Worm (Caenorhabditis elegans) whole organism, L1 larva: ENCODE results near the gene vha-19.
A peak's percentile ranks its signal among the peaks of the same experiment; 100 is the strongest.

ENCODE experiments used
- C04F5.9 ChIP-seq: sonication (generic microtip); optimal IDR thresholded peaks from 2 replicates; lab custom pipeline; 2016; ENCODE audit warnings: missing genetic modification characterization, missing compliant biosample characterization
- F16B12.6 ChIP-seq: fragments of 150-350 bp; optimal IDR thresholded peaks from 2 replicates; lab custom pipeline; 2014; ENCODE audit warnings: missing biosample characterization, missing genetic modification characterization
- aly-2 ChIP-seq: fragments of 150-350 bp; optimal IDR thresholded peaks from 2 replicates; lab custom pipeline; 2014; ENCODE audit warnings: missing biosample characterization, missing genetic modification characterization
- ceh-63 ChIP-seq: fragments of 200-800 bp; sonication (Bioruptor generic); optimal IDR thresholded peaks from 2 replicates; lab custom pipeline; 2018; ENCODE audit warnings: mild to moderate bottlenecking, missing genetic modification characterization, missing compliant biosample characterization
- ceh-8 ChIP-seq: fragments of 200-800 bp; sonication (Bioruptor generic); optimal IDR thresholded peaks from 2 replicates; lab custom pipeline; 2018; ENCODE audit warnings: mild to moderate bottlenecking, missing genetic modification characterization, moderate library complexity, missing compliant biosample characterization
- ceh-82 ChIP-seq, 3 experiments: fragments of 150-350 bp in 1 of 3; sonication (generic microtip) in 2 of 3; optimal IDR thresholded peaks; 2 replicates each; lab custom pipeline; 2014 to 2017; ENCODE audit warnings: missing biosample characterization in 3 of 3, missing genetic modification characterization in 3 of 3
- ceh-88 ChIP-seq: fragments of 200-800 bp; sonication (Bioruptor generic); IDR thresholded peaks from 2 replicates; pipeline ENCODE4 v1.3.6; 2022; ENCODE audit warnings: missing genetic modification characterization, missing compliant biosample characterization
- dpl-1 ChIP-seq, 3 experiments: fragments of 150-350 bp in 2 of 3; sonication (generic microtip) in 1 of 3; optimal IDR thresholded peaks; 2 replicates each; lab custom pipeline; 2014 to 2017; ENCODE audit warnings: missing biosample characterization in 3 of 3, missing genetic modification characterization in 3 of 3, missing genetic modification reagents in 3 of 3
- dsc-1 ChIP-seq: sonication (generic microtip); optimal IDR thresholded peaks from 2 replicates; lab custom pipeline; 2016; ENCODE audit warnings: mild to moderate bottlenecking, missing genetic modification characterization, missing compliant biosample characterization
- efl-1 ChIP-seq, 4 experiments: fragments of 150-350 bp; optimal IDR thresholded peaks in 3 of 4; peaks in 1 of 4; 1 replicate in 1 of 4; 2 replicates in 3 of 4; lab custom pipeline; 2014; ENCODE audit warnings: missing biosample characterization in 2 of 4, missing genetic modification characterization in 2 of 4, missing genetic modification reagents in 2 of 4
- efl-3 ChIP-seq: fragments of 200-800 bp; sonication (Bioruptor generic); optimal IDR thresholded peaks from 2 replicates; lab custom pipeline; 2018; ENCODE audit warnings: mild to moderate bottlenecking, missing genetic modification characterization, missing compliant biosample characterization
- egl-27 ChIP-seq, 2 experiments: fragments of 150-350 bp in 1 of 2; sonication (generic microtip); optimal IDR thresholded peaks; 3 replicates each; lab custom pipeline; 2017 to 2018; ENCODE audit warnings: missing biosample characterization in 2 of 2, missing genetic modification characterization in 2 of 2, missing genetic modification reagents in 2 of 2
- elt-2 ChIP-seq: sonication (generic microtip); optimal IDR thresholded peaks from 2 replicates; lab custom pipeline; 2016; ENCODE audit warnings: missing genetic modification characterization, mild to moderate bottlenecking, inconsistent platforms, missing compliant biosample characterization, missing genetic modification reagents
- elt-3 ChIP-seq, 6 experiments: fragments of 150-350 bp in 1 of 6; sonication (generic microtip); optimal IDR thresholded peaks; 2 replicates each; lab custom pipeline; 2017 to 2018; ENCODE audit warnings: missing biosample characterization in 6 of 6, missing genetic modification characterization in 6 of 6, inconsistent platforms in 1 of 6
- fkh-10 ChIP-seq: sonication (generic microtip); optimal IDR thresholded peaks from 2 replicates; lab custom pipeline; 2017; ENCODE audit warnings: missing biosample characterization, missing genetic modification reagents, missing genetic modification characterization
- fkh-4 ChIP-seq: sonication (generic microtip); optimal IDR thresholded peaks from 2 replicates; lab custom pipeline; 2016; ENCODE audit warnings: missing compliant biosample characterization, missing genetic modification characterization, borderline replicate concordance
- hpl-2 ChIP-seq: fragments of 150-350 bp; optimal IDR thresholded peaks from 2 replicates; lab custom pipeline; 2014; ENCODE audit warnings: missing biosample characterization, missing genetic modification reagents, missing genetic modification characterization
- lin-13 ChIP-seq: fragments of 150-350 bp; optimal IDR thresholded peaks from 2 replicates; lab custom pipeline; 2014; ENCODE audit warnings: missing biosample characterization, missing genetic modification reagents, missing genetic modification characterization
- lsy-2 ChIP-seq, 2 experiments: fragments of 150-350 bp; optimal IDR thresholded peaks; 2 replicates each; lab custom pipeline; 2014; ENCODE audit warnings: missing biosample characterization in 2 of 2, missing genetic modification characterization in 2 of 2
- mdl-1 ChIP-seq, 2 experiments: fragments of 150-350 bp; optimal IDR thresholded peaks; 2 replicates each; lab custom pipeline; 2014 to 2017; ENCODE audit warnings: missing biosample characterization in 2 of 2, missing genetic modification characterization in 2 of 2, inconsistent platforms in 1 of 2
- mep-1 ChIP-seq: fragments of 150-350 bp; optimal IDR thresholded peaks from 2 replicates; lab custom pipeline; 2014; ENCODE audit warnings: missing biosample characterization, missing genetic modification characterization
- nhr-11 ChIP-seq: fragments of 150-350 bp; optimal IDR thresholded peaks from 2 replicates; lab custom pipeline; 2014; ENCODE audit warnings: missing biosample characterization, missing genetic modification characterization
- nhr-12 ChIP-seq: sonication (generic microtip); optimal IDR thresholded peaks from 2 replicates; lab custom pipeline; 2017; ENCODE audit warnings: missing biosample characterization, missing genetic modification characterization
- nhr-20 ChIP-seq: sonication (generic microtip); optimal IDR thresholded peaks from 2 replicates; lab custom pipeline; 2016; ENCODE audit warnings: mild to moderate bottlenecking, missing genetic modification characterization, missing compliant biosample characterization
- nhr-237 ChIP-seq: fragments of 150-350 bp; optimal IDR thresholded peaks from 2 replicates; lab custom pipeline; 2014; ENCODE audit warnings: missing biosample characterization, missing genetic modification characterization
- nhr-77 ChIP-seq: fragments of 150-350 bp; optimal IDR thresholded peaks from 2 replicates; lab custom pipeline; 2014; ENCODE audit warnings: missing biosample characterization, missing genetic modification characterization
- snpc-4 ChIP-seq: fragments of 150-350 bp; optimal IDR thresholded peaks from 2 replicates; lab custom pipeline; 2014; ENCODE audit warnings: missing biosample characterization, missing genetic modification characterization
- snu-23 ChIP-seq: sonication (generic microtip); optimal IDR thresholded peaks from 2 replicates; lab custom pipeline; 2016; ENCODE audit warnings: missing genetic modification characterization, missing compliant biosample characterization
- sox-4 ChIP-seq: sonication (generic microtip); optimal IDR thresholded peaks from 2 replicates; lab custom pipeline; 2016; ENCODE audit warnings: missing genetic modification characterization, missing compliant biosample characterization
- swsn-7 ChIP-seq: sonication (generic microtip); optimal IDR thresholded peaks from 2 replicates; lab custom pipeline; 2016; ENCODE audit warnings: missing genetic modification characterization, missing compliant biosample characterization
- unc-130 ChIP-seq: fragments of 150-350 bp; optimal IDR thresholded peaks from 2 replicates; lab custom pipeline; 2017; ENCODE audit warnings: missing biosample characterization, missing genetic modification characterization, inconsistent platforms
- unc-86 ChIP-seq: sonication (generic microtip); optimal IDR thresholded peaks from 2 replicates; lab custom pipeline; 2016; ENCODE audit warnings: missing genetic modification characterization, missing compliant biosample characterization
- xbp-1 ChIP-seq: sonication (generic microtip); optimal IDR thresholded peaks from 2 replicates; lab custom pipeline; 2016; ENCODE audit warnings: missing genetic modification characterization, missing compliant biosample characterization
- zag-1 ChIP-seq: fragments of 150-350 bp; optimal IDR thresholded peaks from 2 replicates; lab custom pipeline; 2014; ENCODE audit warnings: missing biosample characterization, missing genetic modification characterization

vha-19 gene

DNA sequence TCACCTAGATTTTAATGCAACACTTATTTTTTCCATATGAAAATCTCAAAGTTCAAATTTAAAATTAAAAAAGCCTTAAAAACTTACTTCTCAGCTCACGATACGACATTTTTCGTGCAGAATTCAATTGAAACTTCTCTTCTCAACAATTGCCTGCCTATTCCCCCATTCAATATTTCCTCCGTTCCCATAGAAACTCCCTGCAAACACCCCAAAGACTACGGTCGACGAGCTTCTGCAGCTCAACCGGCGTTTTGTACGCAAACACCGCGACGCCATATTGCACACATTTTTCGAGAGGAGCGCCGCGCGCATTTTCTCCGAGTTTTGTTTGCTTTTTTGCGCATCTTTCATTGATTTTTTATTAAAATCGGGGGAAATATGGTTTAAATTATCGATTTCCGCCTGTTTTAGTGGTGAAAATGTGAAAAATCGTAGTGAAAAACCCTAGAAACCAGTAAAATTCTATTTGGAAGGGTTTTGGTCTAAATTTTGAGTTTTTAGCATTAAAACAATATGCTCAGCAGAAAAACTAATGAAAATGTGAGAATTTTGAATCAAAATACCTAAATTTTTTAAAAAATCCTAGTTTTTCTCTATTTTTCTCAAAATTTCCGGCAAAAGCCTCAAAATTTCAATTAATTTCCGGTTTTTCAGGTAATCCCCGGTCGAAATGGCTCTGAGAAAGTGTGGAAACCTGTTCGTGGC, 30.2 kb downstream of the vha-19 start, which contains the start of the genes dyf-3 and pdhb-1 (continued):
- TF ChIP-seq dpl-1 (GFP tag; optimal IDR thresholded peaks at IDR 0.05; lab: Kevin White, UChicago) (peak; percentile 37 to 56 (median 48)), ceh-8 (no peak), aly-2 (tag; lab: Kevin White, UChicago) (no peak), nhr-77 (tag; lab: Kevin White, UChicago) (peak; percentile 29), lin-13 (GFP tag; lab: Kevin White, UChicago) (no peak), unc-130 (tag; lab: Kevin White, UChicago) (peak; percentile 23), nhr-20 (tag; lab: Kevin White, UChicago) (no peak), xbp-1 (tag; lab: Kevin White, UChicago) (peak; percentile 10), egl-27 (tag; optimal IDR thresholded peaks at IDR 0.05; lab: Kevin White, UChicago) (no peak), elt-3 (tag; optimal IDR thresholded peaks at IDR 0.05; lab: Kevin White, UChicago) (no peak), lsy-2 (tag; optimal IDR thresholded peaks at IDR 0.05; lab: Kevin White, UChicago) (peak; percentile 88 to 97), swsn-7 (tag; lab: Kevin White, UChicago) (no peak), F16B12.6 (tag; lab: Kevin White, UChicago) (peak; percentile 92), nhr-237 (tag; lab: Kevin White, UChicago) (no peak), nhr-11 (tag; lab: Kevin White, UChicago) (no peak), dsc-1 (peak; percentile 16), fkh-10 (GFP tag; lab: Kevin White, UChicago) (peak; percentile 4), mdl-1 (tag; optimal IDR thresholded peaks at IDR 0.05; lab: Kevin White, UChicago) (peak in 1 of 2 experiments; percentile 37), efl-1 (optimal IDR thresholded peaks at IDR 0.05; lab: Kevin White, UChicago) (peak; percentile 46 to 61), efl-1 (GFP tag; optimal IDR thresholded peaks at IDR 0.05 in 1 of 2; lab: Kevin White, UChicago) (peak; percentile 56 to 94), unc-86 (peak; percentile 11), mep-1 (tag; lab: Kevin White, UChicago) (peak; percentile 40)
- TF ChIP-seq, all 84 proteins: peak for 18

DNA sequence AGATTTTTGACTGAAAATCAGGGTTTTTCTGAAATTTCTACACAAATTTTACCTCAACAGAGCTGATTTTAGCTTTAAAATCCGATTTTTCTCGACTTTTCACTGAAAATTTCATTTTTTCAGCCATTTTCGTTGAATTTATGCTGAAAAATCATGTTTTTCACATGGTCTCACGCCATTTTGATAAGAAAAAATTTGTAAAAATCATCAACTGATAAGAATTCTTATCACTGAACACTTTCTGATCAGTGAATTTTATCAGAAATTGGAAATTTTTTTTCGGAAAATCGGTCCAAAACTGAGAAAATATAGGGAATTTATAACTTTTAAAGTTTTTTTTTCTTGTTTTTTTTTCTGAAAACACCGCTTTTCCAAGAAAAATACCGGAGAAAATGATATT, 31.9 kb downstream of the vha-19 start:
- TF ChIP-seq zag-1 (no peak), elt-2 (tag; lab: Kevin White, UChicago) (peak; percentile 58)

DNA sequence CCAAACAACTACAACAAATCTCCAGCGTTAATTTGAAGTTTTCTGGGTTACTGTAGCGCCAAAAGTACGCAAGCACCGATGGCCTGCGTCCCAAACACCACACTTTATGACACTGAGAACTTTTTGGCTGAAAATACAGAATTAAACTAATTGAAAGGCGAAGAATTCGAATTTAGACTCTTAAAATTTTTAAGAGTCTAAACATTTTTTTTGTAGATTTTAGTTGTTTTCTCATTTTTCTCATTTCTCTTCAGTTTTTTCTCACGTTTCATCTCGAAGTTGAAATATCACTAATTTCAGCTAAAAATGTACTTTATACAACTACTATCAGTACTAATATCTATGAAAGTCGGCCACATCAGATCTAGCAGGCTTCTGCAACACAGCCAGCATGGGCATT, 46.4 kb downstream of the vha-19 start, which contains the start of gene lgc-9:
TSS of gene lgc-9 (plus strand) at position 301 of the 400 bp plus-strand sequence.
- TF ChIP-seq ceh-8 (no peak), nhr-237 (tag; lab: Kevin White, UChicago) (no peak), ceh-88 (no peak), efl-3 (GFP tag; lab: Kevin White, UChicago) (no peak), efl-1 (optimal IDR thresholded peaks at IDR 0.05; lab: Kevin White, UChicago) (no peak), efl-1 (GFP tag; optimal IDR thresholded peaks at IDR 0.05 in 1 of 2; lab: Kevin White, UChicago) (no peak), lsy-2 (tag; optimal IDR thresholded peaks at IDR 0.05; lab: Kevin White, UChicago) (no peak), snpc-4 (no peak), nhr-12 (tag; lab: Kevin White, UChicago) (no peak), C04F5.9 (tag; lab: Kevin White, UChicago) (no peak), dpl-1 (GFP tag; optimal IDR thresholded peaks at IDR 0.05; lab: Kevin White, UChicago) (no peak), hpl-2 (no peak), zag-1 (no peak), sox-4 (tag; lab: Kevin White, UChicago) (no peak)

- TF ChIP-seq efl-1 (optimal IDR thresholded peaks at IDR 0.05; lab: Kevin White, UChicago) (no peak), efl-1 (GFP tag; optimal IDR thresholded peaks at IDR 0.05 in 1 of 2; lab: Kevin White, UChicago) (peak in 1 of 2 experiments; percentile 37), snu-23 (GFP tag; lab: Kevin White, UChicago) (no peak)
Measured at ce11 chrIV:3418741-3419140, 49.7 kb downstream of the vha-19 start.

ce11 chrIV:3422516-3422915, 53.5 kb downstream of the vha-19 start, which contains the start of gene C04C3.6:
C04C3.6 (minus strand) TSS chrIV:3422616.
- TF ChIP-seq mep-1 (tag; lab: Kevin White, UChicago) (no peak), ceh-82 (tag; optimal IDR thresholded peaks at IDR 0.05; lab: Kevin White, UChicago) (no peak), ceh-63 (no peak), fkh-4 (tag; lab: Kevin White, UChicago) (no peak), nhr-237 (tag; lab: Kevin White, UChicago) (no peak)
